Worm (Caenorhabditis elegans): ENCODE measurements around the gene F36H5.17.

DNA sequence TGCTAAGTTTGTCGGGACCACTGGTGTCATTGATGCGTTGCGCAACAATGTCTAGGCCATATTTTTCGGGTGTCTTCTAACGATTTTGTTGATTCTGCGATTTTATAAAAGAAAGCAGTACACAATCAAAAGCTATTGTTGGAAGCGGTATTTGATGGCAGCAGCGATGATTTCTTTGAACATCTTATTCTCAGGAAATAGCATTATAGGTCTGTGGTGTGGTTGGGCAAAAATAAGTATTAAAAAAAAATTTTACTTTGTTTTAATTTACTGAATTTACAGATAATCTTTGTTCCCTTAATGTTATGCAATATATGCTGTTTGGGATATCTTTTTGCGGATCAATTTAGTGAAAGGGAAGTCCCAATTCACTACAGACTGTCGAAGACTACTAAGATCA, 1.1 kb upstream of the F36H5.17 start, which contains the start of gene F36H5.10:
- TF ChIP-seq snpc-4 (tag; optimal IDR thresholded peaks at IDR 0.05) (no peak), unc-62 (GFP tag; optimal IDR thresholded peaks at IDR 0.05) (no peak), nhr-28 (tag; optimal IDR thresholded peaks at IDR 0.05) (no peak), lin-13 (tag; optimal IDR thresholded peaks at IDR 0.05) (no peak), ztf-11 (tag; optimal IDR thresholded peaks at IDR 0.05) (no peak), blmp-1 (tag; optimal IDR thresholded peaks at IDR 0.05) (no peak), nhr-2 (tag; optimal IDR thresholded peaks at IDR 0.05) (no peak), nhr-237 (tag; optimal IDR thresholded peaks at IDR 0.05) (no peak), cnd-1 (tag; optimal IDR thresholded peaks at IDR 0.05) (no peak), ceh-43 (GFP tag; optimal IDR thresholded peaks at IDR 0.05) (no peak), lsy-2 (tag; optimal IDR thresholded peaks at IDR 0.05) (no peak)

Measured in whole organism, mixed stage, embryonic.